Fruit fly (Drosophila melanogaster) whole organism, prepupa: ENCODE results near the gene CG13639.

ENCODE experiments used
- CG15336 ChIP-seq: fragments of 200-800 bp; sonication (Bioruptor generic); IDR thresholded peaks from 2 replicates; pipeline ENCODE4 v1.3.6; 2022; ENCODE audit warnings: missing biosample characterization, missing genetic modification characterization
- CG16779 ChIP-seq: fragments of 200-800 bp; sonication (Bioruptor generic); optimal IDR thresholded peaks from 3 replicates; lab custom pipeline; 2017; ENCODE audit warnings: missing biosample characterization, mild to moderate bottlenecking, missing genetic modification characterization
- CG31627 ChIP-seq: fragments of 200-800 bp; sonication (Bioruptor generic); optimal IDR thresholded peaks from 3 replicates; lab custom pipeline; 2016; ENCODE audit warnings: missing biosample characterization, missing genetic modification characterization
- CG32006 ChIP-seq: fragments of 200-800 bp; sonication (Bioruptor generic); optimal IDR thresholded peaks from 3 replicates; lab custom pipeline; 2017; ENCODE audit warnings: missing biosample characterization, mild to moderate bottlenecking, missing genetic modification characterization
- CG4318 ChIP-seq: fragments of 200-800 bp; sonication (Bioruptor generic); optimal IDR thresholded peaks from 3 replicates; lab custom pipeline; 2017; ENCODE audit warnings: missing biosample characterization, mild to moderate bottlenecking, missing genetic modification characterization
- CG6163 ChIP-seq: fragments of 200-800 bp; sonication (Bioruptor generic); IDR thresholded peaks from 3 replicates; pipeline ENCODE4 v1.3.6; 2022; ENCODE audit warnings: missing biosample characterization, missing genetic modification characterization
- CG6792 ChIP-seq: fragments of 200-800 bp; sonication (Bioruptor generic); optimal IDR thresholded peaks from 3 replicates; lab custom pipeline; 2016; ENCODE audit warnings: missing biosample characterization, missing genetic modification characterization
- CG8632 ChIP-seq: fragments of 200-800 bp; sonication (Bioruptor generic); optimal IDR thresholded peaks from 3 replicates; lab custom pipeline; 2016; ENCODE audit warnings: missing biosample characterization, missing genetic modification characterization
- CG9139 ChIP-seq: fragments of 200-800 bp; sonication (Bioruptor generic); optimal IDR thresholded peaks from 3 replicates; lab custom pipeline; 2017; ENCODE audit warnings: missing biosample characterization, mild to moderate bottlenecking, missing genetic modification characterization
- Ets21C ChIP-seq: fragments of 200-800 bp; sonication (Bioruptor generic); optimal IDR thresholded peaks from 3 replicates; lab custom pipeline; 2016; ENCODE audit warnings: missing biosample characterization, missing genetic modification characterization
- Hr38 ChIP-seq: sonication (Bioruptor generic); optimal IDR thresholded peaks from 2 replicates; lab custom pipeline; 2016; ENCODE audit warnings: missing biosample characterization, missing genetic modification characterization
- dsx ChIP-seq: fragments of 200-800 bp; optimal IDR thresholded peaks from 3 replicates; lab custom pipeline; 2019; ENCODE audit warnings: missing biosample characterization, mild to moderate bottlenecking, missing genetic modification characterization, moderate library complexity; ENCODE audit not compliant: poor library complexity, severe bottlenecking
- esn ChIP-seq: fragments of 200-800 bp; sonication (Bioruptor generic); optimal IDR thresholded peaks from 2 replicates; lab custom pipeline; 2016; ENCODE audit warnings: missing biosample characterization, mild to moderate bottlenecking, missing genetic modification characterization, moderate library complexity
- topi ChIP-seq: fragments of 200-800 bp; sonication (Bioruptor generic); optimal IDR thresholded peaks from 3 replicates; lab custom pipeline; 2016; ENCODE audit warnings: missing biosample characterization, missing genetic modification characterization

dm6 chr3R:24812394-24812793 is 47.8 kb downstream of the CG13639 start:
- no peak for TF ChIP-seq CG6163 (GFP tag; lab: Robert Waterston, UW)
- TF ChIP-seq Ets21C (GFP tag; lab: Kevin White, UChicago): no peak
- TF ChIP-seq CG31627 (GFP tag; lab: Kevin White, UChicago): no peak
- no peak for TF ChIP-seq CG9139 (GFP tag; lab: Kevin White, UChicago)
- TF ChIP-seq CG32006: no peak
- no peak for TF ChIP-seq CG8632 (GFP tag; lab: Kevin White, UChicago)
- TF ChIP-seq dsx: no peak
- TF ChIP-seq CG16779 (tag; lab: Kevin White, UChicago): no peak
- TF ChIP-seq CG15336 (GFP tag; lab: Robert Waterston, UW): no peak
- TF ChIP-seq CG4318 (GFP tag; lab: Kevin White, UChicago): no peak
- TF ChIP-seq topi (GFP tag; lab: Kevin White, UChicago): no peak
- no peak for TF ChIP-seq CG6792
- TF ChIP-seq Hr38: no peak
- no peak for TF ChIP-seq esn (GFP tag; lab: Kevin White, UChicago)
